Fruit fly (Drosophila melanogaster) whole organism, prepupa: Measurements from ENCODE around the gene Unc50.

ENCODE experiments used
- CG3032 ChIP-seq: fragments of 200-800 bp; optimal IDR thresholded peaks from 2 replicates; lab custom pipeline; 2019; ENCODE audit warnings: missing biosample characterization, mild to moderate bottlenecking, missing genetic modification characterization, moderate library complexity
- CG6276 ChIP-seq: fragments of 200-800 bp; sonication (Bioruptor generic); optimal IDR thresholded peaks from 2 replicates; lab custom pipeline; 2017; ENCODE audit warnings: missing biosample characterization, mild to moderate bottlenecking, missing genetic modification characterization
- CG7368 ChIP-seq: fragments of 200-800 bp; sonication (Bioruptor generic); optimal IDR thresholded peaks from 3 replicates; lab custom pipeline; 2016; ENCODE audit warnings: missing biosample characterization, missing genetic modification characterization
- Lpt ChIP-seq: fragments of 200-800 bp; sonication (Bioruptor generic); optimal IDR thresholded peaks from 3 replicates; lab custom pipeline; 2016; ENCODE audit warnings: missing biosample characterization, missing genetic modification characterization
- ss ChIP-seq, 2 experiments: fragments of 200-800 bp; sonication (Bioruptor generic); optimal IDR thresholded peaks; 2 replicates in 1 of 2; 3 replicates in 1 of 2; lab custom pipeline; 2017 to 2018; ENCODE audit warnings: mild to moderate bottlenecking in 2 of 2, missing biosample characterization in 2 of 2, missing genetic modification characterization in 2 of 2, moderate library complexity in 1 of 2

DNA sequence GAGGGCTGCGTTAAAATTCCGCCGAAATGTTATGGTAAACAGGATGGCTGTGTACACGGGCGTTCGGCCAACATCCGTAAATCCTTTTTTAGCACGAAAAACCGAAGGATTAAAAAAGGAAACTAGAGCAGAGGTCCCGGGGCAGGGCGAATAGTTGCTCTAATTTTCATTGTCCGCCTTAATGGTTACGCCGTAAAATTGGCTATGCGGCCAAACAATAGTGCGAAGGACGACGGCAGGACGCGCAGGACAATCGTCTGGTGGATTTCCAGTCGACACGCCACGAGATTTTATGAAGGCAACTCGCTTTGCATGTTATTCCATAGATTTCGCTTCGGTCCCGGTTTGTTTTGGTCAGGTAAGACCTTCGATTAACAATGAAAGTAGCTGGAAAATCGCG is 24.2 kb upstream of the Unc50 start:
- TF ChIP-seq ss (GFP tag; optimal IDR thresholded peaks at IDR 0.05; lab: Kevin White, UChicago): no peak
- TF ChIP-seq CG6276 (GFP tag; lab: Kevin White, UChicago): no peak
- TF ChIP-seq Lpt (GFP tag; lab: Kevin White, UChicago): no peak
- no peak for TF ChIP-seq CG7368 (GFP tag; lab: Kevin White, UChicago)
- TF ChIP-seq CG3032: no peak
